Fruit fly (Drosophila melanogaster): ENCODE results near the gene CG5984.
A peak's percentile ranks its signal among the peaks of the same experiment; 100 is the strongest.

Gene CG5984

DNA sequence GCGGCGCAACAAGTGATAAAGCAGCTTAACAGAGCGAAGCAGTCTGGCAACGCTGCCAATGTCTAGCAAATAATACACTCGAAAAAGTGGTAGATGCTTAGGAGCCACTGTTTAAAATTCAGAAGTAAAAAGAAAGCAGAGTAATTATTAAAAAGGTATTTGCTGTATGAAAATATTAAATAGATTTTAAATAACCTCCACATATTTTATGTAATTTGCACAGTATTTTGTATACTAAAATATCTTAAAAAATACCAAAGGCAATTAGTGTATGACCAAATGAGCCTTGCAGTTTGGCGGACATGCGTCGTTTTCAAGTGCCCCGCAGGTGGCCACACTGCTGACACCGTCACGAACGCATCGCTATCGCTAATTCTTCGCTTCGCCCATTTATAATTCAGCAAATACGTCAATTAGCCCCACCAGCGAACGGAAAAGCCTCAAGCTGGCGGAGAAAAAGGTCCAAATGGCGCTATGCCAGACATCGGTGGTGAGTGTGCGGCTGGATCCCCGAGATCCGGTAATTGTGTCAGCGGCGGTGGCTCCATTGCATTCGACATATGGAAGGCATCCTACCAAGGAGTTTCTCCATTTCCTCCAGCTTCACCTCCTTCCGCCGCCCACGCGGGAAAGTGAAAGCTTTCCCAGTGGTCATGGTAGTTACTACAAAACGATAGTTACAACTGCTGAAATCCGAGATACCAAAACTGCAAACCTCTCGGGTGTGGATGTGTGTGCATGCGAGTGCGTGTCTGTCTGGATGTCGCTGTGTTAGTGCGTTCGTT lies 5.5 kb upstream of the CG5984 start, which contains the start of gene pll (continued):
- TF ChIP-seq bigmax (GFP tag; optimal IDR thresholded peaks at IDR 0.05) (no peak), CG15514 (GFP tag; optimal IDR thresholded peaks at IDR 0.05) (peak; percentile 79), Meics (GFP tag; optimal IDR thresholded peaks at IDR 0.05) (peak; percentile 76), Neu2 (GFP tag; optimal IDR thresholded peaks at IDR 0.05; ENCODE audit: borderline replicate concordance) (no peak), sob (GFP tag; IDR thresholded peaks at IDR 0.05) (peak; percentile 89), Med (GFP tag) (peak; percentile 95), scrt (GFP tag; optimal IDR thresholded peaks at IDR 0.05) (peak; percentile 99), CG17829 (tag; optimal IDR thresholded peaks at IDR 0.05) (peak; percentile 91), tin (GFP tag; optimal IDR thresholded peaks at IDR 0.05) (peak; percentile 79), ase (GFP tag; IDR thresholded peaks at IDR 0.05) (peak; percentile 95), sim (GFP tag; IDR thresholded peaks at IDR 0.05) (no peak), chm (GFP tag; IDR thresholded peaks at IDR 0.05) (peak; percentile 92), CG30431 (GFP tag; optimal IDR thresholded peaks at IDR 0.05) (peak; percentile 48), luna (GFP tag; optimal IDR thresholded peaks at IDR 0.05) (peak; percentile 65), CG12769 (tag; optimal IDR thresholded peaks at IDR 0.05) (no peak), Side (GFP tag; optimal IDR thresholded peaks at IDR 0.05) (peak; percentile 41), YL-1 (GFP tag; optimal IDR thresholded peaks at IDR 0.05) (peak; percentile 74), cwo (GFP tag; optimal IDR thresholded peaks at IDR 0.05) (peak; percentile 65), CG6765 (GFP tag; optimal IDR thresholded peaks at IDR 0.05) (peak; percentile 8), Dll (GFP tag; IDR thresholded peaks at IDR 0.05; ENCODE audit: partially characterized antibody) (peak; percentile 68; the same call in 3 of the 4 replicates), peb (GFP tag; IDR thresholded peaks at IDR 0.05) (peak; percentile 83), shn (GFP tag; optimal IDR thresholded peaks at IDR 0.05) (peak; percentile 63), CG3838 (GFP tag; optimal IDR thresholded peaks at IDR 0.05) (peak; percentile 53), stc (GFP tag; IDR thresholded peaks at IDR 0.05) (peak; percentile 85), z (GFP tag; IDR thresholded peaks at IDR 0.05) (no peak), lmd (GFP tag; IDR thresholded peaks at IDR 0.05) (peak; percentile 85), BtbVII (GFP tag; optimal IDR thresholded peaks at IDR 0.05) (peak; percentile 34), Rfx (GFP tag; IDR thresholded peaks at IDR 0.05) (peak; percentile 93), ap (GFP tag; IDR thresholded peaks at IDR 0.05) (peak; percentile 58), zen (tag; optimal IDR thresholded peaks at IDR 0.05) (peak; percentile 82), Camta (GFP tag; optimal IDR thresholded peaks at IDR 0.05) (peak; percentile 71), CG1832 (GFP tag; optimal IDR thresholded peaks at IDR 0.05) (no peak), kni (GFP tag; optimal IDR thresholded peaks at IDR 0.05) (no peak), Lhr (GFP tag; optimal IDR thresholded peaks at IDR 0.05) (peak; percentile 88), Poxn (GFP tag; IDR thresholded peaks at IDR 0.05) (peak; percentile 68), Bdp1 (GFP tag; optimal IDR thresholded peaks at IDR 0.05) (peak; percentile 25), ttk (GFP tag; IDR thresholded peaks at IDR 0.05) (peak; percentile 84), CG12942 (GFP tag; optimal IDR thresholded peaks at IDR 0.05) (peak; percentile 82), ato (GFP tag; IDR thresholded peaks at IDR 0.05; ENCODE audit: partially characterized antibody) (no peak), tgo (GFP tag; IDR thresholded peaks at IDR 0.05) (peak; percentile 90), CG16779 (GFP tag; IDR thresholded peaks at IDR 0.05) (peak; percentile 86), hbn (GFP tag; IDR thresholded peaks at IDR 0.05; ENCODE audit: partially characterized antibody) (peak; percentile 44; the same call in 1 of the 2 replicates), aop (GFP tag; IDR thresholded peaks at IDR 0.05) (no peak), CG17359 (tag; optimal IDR thresholded peaks at IDR 0.05) (peak; percentile 86), HLH3B (GFP tag; IDR thresholded peaks at IDR 0.05) (peak; percentile 89), CG2889 (GFP tag; IDR thresholded peaks at IDR 0.05) (peak; percentile 84), chn (GFP tag; optimal IDR thresholded peaks at IDR 0.05) (peak; percentile 63), Dip2 (GFP tag; IDR thresholded peaks at IDR 0.05) (no peak), Nf-YA (GFP tag; IDR thresholded peaks at IDR 0.05) (peak; percentile 77), CG10543 (GFP tag; optimal IDR thresholded peaks at IDR 0.05) (peak; percentile 41)
